Fruit fly (Drosophila melanogaster) whole organism, embryonic: ENCODE data around the gene NANS.

Experiments used
- Bdp1 ChIP-seq: fragments of 200-800 bp; sonication (Bioruptor generic); optimal IDR thresholded peaks from 3 replicates; lab custom pipeline; 2016; ENCODE audit warnings: missing biosample characterization, missing genetic modification characterization
- CG10209 ChIP-seq: fragments of 200-800 bp; sonication (Bioruptor generic); optimal IDR thresholded peaks from 3 replicates; lab custom pipeline; 2017; ENCODE audit warnings: missing biosample characterization, mild to moderate bottlenecking, missing genetic modification characterization, missing genetic modification reagents
- CG10543 ChIP-seq: fragments of 200-800 bp; sonication (Bioruptor generic); optimal IDR thresholded peaks from 3 replicates; lab custom pipeline; 2017; ENCODE audit warnings: missing biosample characterization, mild to moderate bottlenecking, missing genetic modification characterization, moderate library complexity
- CG11247 ChIP-seq: fragments of 200-800 bp; sonication (Bioruptor generic); IDR thresholded peaks from 2 replicates; pipeline ENCODE4 v1.3.6; 2022; ENCODE audit warnings: missing biosample characterization, missing genetic modification characterization
- CG12391 ChIP-seq: fragments of 200-800 bp; sonication (Bioruptor generic); optimal IDR thresholded peaks from 3 replicates; lab custom pipeline; 2018; ENCODE audit warnings: missing biosample characterization, mild to moderate bottlenecking, missing genetic modification characterization, moderate library complexity
- CG12659 ChIP-seq: fragments of 200-800 bp; sonication (Bioruptor generic); optimal IDR thresholded peaks from 3 replicates; lab custom pipeline; 2017; ENCODE audit warnings: mild to moderate bottlenecking, missing biosample characterization, missing genetic modification reagents, missing genetic modification characterization
- CG13775 ChIP-seq: fragments of 200-800 bp; sonication (Bioruptor generic); optimal IDR thresholded peaks from 3 replicates; lab custom pipeline; 2017; ENCODE audit warnings: missing biosample characterization, mild to moderate bottlenecking, missing genetic modification characterization
- CG15601 ChIP-seq: fragments of 200-800 bp; sonication (Bioruptor generic); optimal IDR thresholded peaks from 3 replicates; lab custom pipeline; 2019; ENCODE audit warnings: missing biosample characterization, mild to moderate bottlenecking, missing genetic modification characterization, moderate library complexity
- CG16813 ChIP-seq: fragments of 200-800 bp; sonication (Bioruptor generic); IDR thresholded peaks from 3 replicates; pipeline ENCODE4 v1.3.6; 2022; ENCODE audit warnings: missing biosample characterization, missing genetic modification characterization; ENCODE audit not compliant: partially characterized antibody
- CG17186 ChIP-seq: fragments of 200-800 bp; sonication (Bioruptor generic); optimal IDR thresholded peaks from 3 replicates; lab custom pipeline; 2017; ENCODE audit warnings: missing biosample characterization, missing genetic modification reagents, missing genetic modification characterization
- CG2120 ChIP-seq: fragments of 200-800 bp; sonication (Bioruptor generic); optimal IDR thresholded peaks from 3 replicates; lab custom pipeline; 2016; ENCODE audit warnings: missing biosample characterization, missing genetic modification characterization
- CG2712 ChIP-seq: fragments of 200-800 bp; optimal IDR thresholded peaks from 3 replicates; lab custom pipeline; 2019; ENCODE audit warnings: missing biosample characterization, mild to moderate bottlenecking, missing genetic modification characterization, moderate library complexity
- CG31441 ChIP-seq: fragments of 200-800 bp; sonication (Bioruptor generic); IDR thresholded peaks from 2 replicates; pipeline ENCODE4 v1.3.6; 2022; ENCODE audit warnings: missing biosample characterization, missing genetic modification characterization
- CG3163 ChIP-seq: fragments of 200-800 bp; sonication (Bioruptor generic); optimal IDR thresholded peaks from 3 replicates; lab custom pipeline; 2016; ENCODE audit warnings: missing biosample characterization, missing genetic modification characterization
- CG3726 ChIP-seq: fragments of 200-800 bp; sonication (Bioruptor generic); IDR thresholded peaks from 3 replicates; pipeline ENCODE4, ENCODE4 v1.3.6; 2022; ENCODE audit warnings: missing biosample characterization, missing genetic modification characterization
- CG3847 ChIP-seq: fragments of 200-800 bp; sonication (Bioruptor generic); IDR thresholded peaks from 2 replicates; pipeline ENCODE4 v1.3.6; 2022; ENCODE audit warnings: missing biosample characterization, missing genetic modification characterization
- CG4328 ChIP-seq: fragments of 200-800 bp; sonication (Bioruptor generic); optimal IDR thresholded peaks from 3 replicates; lab custom pipeline; 2017; ENCODE audit warnings: missing biosample characterization, missing genetic modification reagents, missing genetic modification characterization
- CG4424 ChIP-seq: fragments of 200-800 bp; sonication (Bioruptor generic); optimal IDR thresholded peaks from 3 replicates; lab custom pipeline; 2016; ENCODE audit warnings: missing biosample characterization, missing genetic modification characterization
- CG6654 ChIP-seq: fragments of 200-800 bp; sonication (Bioruptor generic); optimal IDR thresholded peaks from 2 replicates; lab custom pipeline; 2017; ENCODE audit warnings: missing biosample characterization, mild to moderate bottlenecking, missing genetic modification characterization
- CG7271 ChIP-seq: fragments of 200-800 bp; sonication (Bioruptor generic); optimal IDR thresholded peaks from 2 replicates; lab custom pipeline; 2018; ENCODE audit warnings: missing biosample characterization, mild to moderate bottlenecking, missing genetic modification characterization, moderate library complexity
- CG9215 ChIP-seq: fragments of 200-800 bp; sonication (Bioruptor generic); IDR thresholded peaks from 2 replicates; pipeline ENCODE4 v1.3.6; 2022; ENCODE audit warnings: missing biosample characterization, missing genetic modification characterization
- CG9727 ChIP-seq: fragments of 200-800 bp; sonication (Bioruptor generic); optimal IDR thresholded peaks from 3 replicates; lab custom pipeline; 2017; ENCODE audit warnings: missing biosample characterization, mild to moderate bottlenecking, missing genetic modification characterization
- Ets65A ChIP-seq: fragments of 200-800 bp; sonication (Bioruptor generic); peaks from one replicate; lab custom pipeline; 2016; ENCODE audit warnings: missing biosample characterization, missing genetic modification characterization
- Ets97D ChIP-seq: fragments of 200-800 bp; sonication (Bioruptor generic); optimal IDR thresholded peaks from 3 replicates; lab custom pipeline; 2016; ENCODE audit warnings: missing biosample characterization, missing genetic modification characterization
- Fer1 ChIP-seq: fragments of 200-800 bp; sonication (Bioruptor generic); optimal IDR thresholded peaks from 2 replicates; lab custom pipeline; 2017; ENCODE audit warnings: missing biosample characterization, mild to moderate bottlenecking, missing genetic modification characterization
- HmgD ChIP-seq: fragments of 200-800 bp; sonication (Bioruptor generic); optimal IDR thresholded peaks from 3 replicates; lab custom pipeline; 2016; ENCODE audit warnings: missing biosample characterization, missing genetic modification characterization
- HmgZ ChIP-seq: fragments of 200-800 bp; sonication (Bioruptor generic); optimal IDR thresholded peaks from 2 replicates; lab custom pipeline; 2018; ENCODE audit warnings: missing biosample characterization, mild to moderate bottlenecking, missing genetic modification characterization
- Hr3 ChIP-seq: fragments of 200-800 bp; sonication (Bioruptor generic); optimal IDR thresholded peaks from 3 replicates; lab custom pipeline; 2016; ENCODE audit warnings: missing biosample characterization, missing genetic modification characterization
- MESR4 ChIP-seq: fragments of 200-800 bp; sonication (Bioruptor generic); optimal IDR thresholded peaks from 2 replicates; lab custom pipeline; 2018; ENCODE audit warnings: missing biosample characterization, mild to moderate bottlenecking, missing genetic modification characterization, moderate library complexity
- Myb ChIP-seq: fragments of 200-800 bp; sonication (Bioruptor generic); optimal IDR thresholded peaks from 2 replicates; lab custom pipeline; 2016; ENCODE audit warnings: missing biosample characterization, missing genetic modification characterization
- NC2α ChIP-seq: fragments of 200-800 bp; sonication (Bioruptor generic); optimal IDR thresholded peaks from 2 replicates; lab custom pipeline; 2016; ENCODE audit warnings: missing biosample characterization, missing genetic modification characterization
- Sin3A ChIP-seq: fragments of >200 bp; optimal IDR thresholded peaks from 2 replicates; lab custom pipeline; 2018
- Stat92E ChIP-seq, 3 experiments: fragments of >200 bp in 2 of 3; fragments of 200-800 bp in 1 of 3; sonication (Bioruptor generic) in 1 of 3; optimal IDR thresholded peaks; 2 replicates each; lab custom pipeline; 2017 to 2019; ENCODE audit warnings: missing biosample characterization in 3 of 3, missing genetic modification characterization in 3 of 3, mild to moderate bottlenecking in 1 of 3, moderate library complexity in 1 of 3
- bbx ChIP-seq: fragments of 200-800 bp; sonication (Bioruptor generic); IDR thresholded peaks from 2 replicates; pipeline ENCODE4 v1.3.6; 2022; ENCODE audit warnings: missing biosample characterization, missing genetic modification characterization; ENCODE audit not compliant: partially characterized antibody
- bigmax ChIP-seq: fragments of 200-800 bp; sonication (Bioruptor generic); optimal IDR thresholded peaks from 2 replicates; lab custom pipeline; 2018; ENCODE audit warnings: missing biosample characterization, mild to moderate bottlenecking, missing genetic modification characterization
- caup ChIP-seq: fragments of 200-800 bp; sonication (Bioruptor generic); optimal IDR thresholded peaks from 3 replicates; lab custom pipeline; 2017; ENCODE audit warnings: missing biosample characterization, mild to moderate bottlenecking, missing genetic modification characterization, moderate library complexity; ENCODE audit not compliant: severe bottlenecking
- chif ChIP-seq, 2 experiments: fragments of 200-800 bp; sonication (Bioruptor generic); optimal IDR thresholded peaks; 3 replicates each; lab custom pipeline; 2016; ENCODE audit warnings: missing biosample characterization in 2 of 2, missing genetic modification characterization in 2 of 2
- dan ChIP-seq: fragments of 200-800 bp; sonication (Bioruptor generic); IDR thresholded peaks from 2 replicates; pipeline ENCODE4 v1.3.6; 2022; ENCODE audit warnings: missing biosample characterization, missing genetic modification characterization
- emc ChIP-seq: fragments of 200-800 bp; sonication (Bioruptor generic); optimal IDR thresholded peaks from 2 replicates; lab custom pipeline; 2016; ENCODE audit warnings: missing biosample characterization, missing genetic modification characterization
- ems ChIP-seq: fragments of 200-800 bp; sonication (Bioruptor generic); optimal IDR thresholded peaks from 3 replicates; lab custom pipeline; 2016; ENCODE audit warnings: missing biosample characterization, missing genetic modification characterization
- hbn ChIP-seq: fragments of 200-800 bp; sonication (Bioruptor generic); IDR thresholded peaks from 2 replicates; pipeline ENCODE4 v1.3.6; 2022; ENCODE audit warnings: missing biosample characterization, missing genetic modification characterization; ENCODE audit not compliant: partially characterized antibody
- ind ChIP-seq: fragments of 200-800 bp; sonication (Bioruptor generic); optimal IDR thresholded peaks from 3 replicates; lab custom pipeline; 2016; ENCODE audit warnings: missing biosample characterization, missing genetic modification characterization
- mirr ChIP-seq: fragments of 200-800 bp; sonication (Bioruptor generic); optimal IDR thresholded peaks from 3 replicates; lab custom pipeline; 2018; ENCODE audit warnings: missing biosample characterization, mild to moderate bottlenecking, missing genetic modification characterization
- pum ChIP-seq: fragments of 200-800 bp; sonication (Bioruptor generic); optimal IDR thresholded peaks from 2 replicates; lab custom pipeline; 2016; ENCODE audit warnings: missing biosample characterization, missing genetic modification characterization
- ro ChIP-seq: fragments of 200-800 bp; sonication (Bioruptor generic); IDR thresholded peaks from 2 replicates; pipeline ENCODE4 v1.3.6; 2022; ENCODE audit warnings: missing biosample characterization, missing genetic modification characterization
- sc ChIP-seq, 3 experiments: fragments of >200 bp in 2 of 3; fragments of 200-800 bp in 1 of 3; sonication (Bioruptor generic) in 1 of 3; optimal IDR thresholded peaks; 2 replicates in 2 of 3; 3 replicates in 1 of 3; lab custom pipeline; 2017; ENCODE audit warnings: mild to moderate bottlenecking in 1 of 3, missing biosample characterization in 1 of 3, missing genetic modification characterization in 1 of 3, missing genetic modification reagents in 1 of 3
- sna ChIP-seq: fragments of 200-800 bp; sonication (Bioruptor generic); IDR thresholded peaks from 2 replicates; pipeline ENCODE4 v1.3.6; 2022; ENCODE audit warnings: missing biosample characterization, missing genetic modification characterization; ENCODE audit not compliant: partially characterized antibody
- vvl ChIP-seq: fragments of 200-800 bp; sonication (Bioruptor generic); IDR thresholded peaks from 2 replicates; pipeline ENCODE4 v1.3.6; 2022; ENCODE audit warnings: missing biosample characterization, missing genetic modification characterization

NANS gene

DNA sequence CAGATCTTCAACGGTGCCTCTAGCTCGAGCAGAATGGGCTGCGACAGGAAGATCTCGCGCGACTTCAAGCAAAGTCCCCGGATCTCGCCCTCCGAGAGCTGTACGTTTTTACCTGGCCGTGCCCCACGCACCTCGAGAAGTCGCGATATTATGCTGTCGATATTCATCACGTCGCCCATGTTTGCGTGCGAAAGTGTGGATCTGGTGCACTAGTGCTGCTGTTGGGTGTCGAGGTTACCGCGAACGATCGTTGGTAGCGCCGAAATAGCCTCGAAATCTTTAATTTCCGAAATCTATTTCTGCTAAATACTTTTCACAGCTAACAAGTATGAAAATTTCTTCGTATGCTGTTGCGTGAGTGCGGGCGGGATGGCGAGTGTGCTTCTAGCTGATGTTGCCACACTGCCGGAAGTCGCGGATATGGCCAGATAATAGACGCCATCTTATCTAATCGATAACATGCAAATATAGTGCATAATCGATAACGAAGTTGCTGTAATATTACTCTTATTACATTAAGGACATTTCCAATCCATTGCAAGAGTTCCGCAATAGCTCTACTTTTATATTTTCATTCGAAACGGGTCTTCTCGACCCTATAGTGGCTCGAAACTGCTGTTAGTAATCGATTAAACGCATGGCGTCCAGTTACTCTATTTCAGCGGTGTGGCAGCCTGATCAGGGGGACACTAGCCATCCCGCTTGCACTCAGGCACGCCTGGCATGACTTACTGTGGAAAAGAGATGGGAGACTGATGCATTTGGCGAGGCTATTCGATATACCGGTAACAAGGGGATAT, 668 bp upstream of the NANS start, which contains the start of gene Pp1-87B:
Pp1-87B (minus strand) TSS at position 408 of the 800 bp plus-strand sequence.
- TF ChIP-seq chif (GFP tag; optimal IDR thresholded peaks at IDR 0.05; lab: Kevin White, UChicago) (peak in 1 of 2 experiments; percentile 1), CG9215 (GFP tag; lab: Robert Waterston, UW) (0 out of 2 replicates have a peak, but pooled peaks have one; percentile 13), sc (optimal IDR thresholded peaks at IDR 0.05; lab: Kevin White, UChicago) (no peak), sc (GFP tag; optimal IDR thresholded peaks at IDR 0.05; lab: Kevin White, UChicago) (no peak), CG9727 (GFP tag; lab: Kevin White, UChicago) (peak; percentile 39), CG11247 (GFP tag; lab: Robert Waterston, UW) (no peak), emc (GFP tag; lab: Kevin White, UChicago) (no peak), Stat92E (GFP tag; optimal IDR thresholded peaks at IDR 0.05; lab: Kevin White, UChicago) (peak in 1 of 3 experiments; percentile 16), CG12391 (tag; lab: Kevin White, UChicago) (peak; percentile 20), dan (no peak), HmgZ (tag; lab: Kevin White, UChicago) (peak; percentile 37), CG13775 (GFP tag; lab: Kevin White, UChicago) (peak; percentile 34), CG31441 (GFP tag; lab: Robert Waterston, UW) (peak; percentile 25; the same call in 1 of the 2 replicates), Ets97D (peak; percentile 94), Bdp1 (GFP tag; lab: Kevin White, UChicago) (no peak), CG4424 (GFP tag; lab: Kevin White, UChicago) (peak; percentile 8), CG10543 (GFP tag; lab: Kevin White, UChicago) (peak; percentile 53), CG7271 (tag; lab: Kevin White, UChicago) (no peak), Myb (GFP tag; lab: Kevin White, UChicago) (peak; percentile 74), Hr3 (no peak), CG3847 (GFP tag; lab: Robert Waterston, UW) (peak; percentile 64), pum (GFP tag; lab: Kevin White, UChicago) (peak; percentile 37), Sin3A (lab: Kevin White, UChicago) (peak; percentile 100), bigmax (GFP tag; lab: Kevin White, UChicago) (no peak), NC2α (GFP tag; lab: Kevin White, UChicago) (no peak), CG10209 (peak; percentile 18), Ets65A (GFP tag; lab: Kevin White, UChicago) (peak; percentile 89), CG2712 (tag; lab: Kevin White, UChicago) (peak; percentile 10), mirr (GFP tag; lab: Kevin White, UChicago) (peak; percentile 2), CG16813 (peak; percentile 55; the same call in 1 of the 3 replicates), CG4328 (peak; percentile 32), CG3163 (no peak), CG17186 (peak; percentile 54), MESR4 (GFP tag; lab: Kevin White, UChicago) (peak; percentile 98), Fer1 (GFP tag; lab: Kevin White, UChicago) (peak; percentile 14), CG15601 (tag; lab: Kevin White, UChicago) (no peak), ro (GFP tag; lab: Robert Waterston, UW) (no peak), vvl (GFP tag; lab: Robert Waterston, UW) (peak; percentile 25; the same call in 1 of the 2 replicates), CG3726 (GFP tag; lab: Robert Waterston, UW) (no peak), hbn (GFP tag; lab: Robert Waterston, UW) (0 out of 2 replicates have a peak, but pooled peaks have one; percentile 28), CG2120 (GFP tag; lab: Kevin White, UChicago) (peak; percentile 7), CG12659 (GFP tag; lab: Kevin White, UChicago) (peak; percentile 87), CG6654 (no peak), bbx (GFP tag; lab: Robert Waterston, UW) (no peak), caup (GFP tag; lab: Kevin White, UChicago) (peak; percentile 28), ind (GFP tag; lab: Kevin White, UChicago) (no peak), HmgD (GFP tag; lab: Kevin White, UChicago) (peak; percentile 40), sna (GFP tag; lab: Robert Waterston, UW) (no peak), ems (no peak)
